Worm (Caenorhabditis elegans): ENCODE data around the gene F13H8.1.

Gene F13H8.1

DNA sequence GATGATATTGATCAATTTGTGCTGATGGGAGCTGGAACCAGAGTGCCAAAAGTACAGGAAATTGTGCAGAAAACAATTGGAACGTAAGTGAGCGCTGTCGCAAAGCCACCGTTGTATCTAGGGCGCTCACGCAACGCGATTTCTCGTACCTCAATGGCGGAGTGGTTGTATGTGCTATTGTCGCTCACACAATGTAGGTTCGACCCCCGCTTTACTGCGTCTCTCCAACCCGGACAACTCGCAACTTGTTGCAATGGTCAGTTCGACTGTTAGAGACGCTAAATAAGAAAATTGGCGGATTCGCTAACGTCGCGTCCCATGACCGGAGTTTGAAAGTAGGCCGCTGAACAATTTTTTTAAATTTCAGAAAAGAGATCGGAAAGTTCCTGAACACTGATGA, 34.7 kb upstream of the F13H8.1 start (continued):
- TF ChIP-seq K11D2.4 (GFP tag; IDR thresholded peaks at IDR 0.05) (no peak), Y79H2A.3 (GFP tag; conservative IDR thresholded peaks at IDR 0.05) (no peak), unc-130 (GFP tag; optimal IDR thresholded peaks at IDR 0.05) (peak; percentile 1), akir-1 (GFP tag; optimal IDR thresholded peaks at IDR 0.05) (no peak), atf-7 (tag; optimal IDR thresholded peaks at IDR 0.05) (peak; percentile 40), tbx-9 (tag; optimal IDR thresholded peaks at IDR 0.05; ENCODE audit: borderline replicate concordance) (no peak), ztf-18 (tag; optimal IDR thresholded peaks at IDR 0.05) (peak; percentile 68), pbrm-1 (GFP tag; IDR thresholded peaks at IDR 0.05) (peak; percentile 16; the same call in 1 of the 2 replicates), ets-4 (GFP tag; optimal IDR thresholded peaks at IDR 0.05) (no peak), hlh-12 (tag; optimal IDR thresholded peaks at IDR 0.05) (no peak), F10E7.11 (tag; optimal IDR thresholded peaks at IDR 0.05) (no peak), B0035.1 (tag; optimal IDR thresholded peaks at IDR 0.05) (no peak), lin-35 (GFP tag; optimal IDR thresholded peaks at IDR 0.05) (peak in 1 of 3 experiments; percentile 30), nhr-80 (tag; optimal IDR thresholded peaks at IDR 0.05) (peak; percentile 35), T26A5.8 (tag; optimal IDR thresholded peaks at IDR 0.05) (no peak), nhr-179 (tag; optimal IDR thresholded peaks at IDR 0.05) (no peak), mxl-1 (tag; optimal IDR thresholded peaks at IDR 0.05) (no peak), bed-2 (GFP tag; IDR thresholded peaks at IDR 0.05) (0 out of 2 replicates have a peak, but pooled peaks have one; percentile 15), bed-1 (GFP tag; IDR thresholded peaks at IDR 0.05) (no peak), nhr-120 (GFP tag; IDR thresholded peaks at IDR 0.05) (no peak), ccch-3 (GFP tag; optimal IDR thresholded peaks at IDR 0.05) (no peak), madf-8 (GFP tag; conservative IDR thresholded peaks at IDR 0.05) (0 out of 2 replicates have a peak, but pooled peaks have one; percentile 3), C17E4.6 (GFP tag; IDR thresholded peaks at IDR 0.05) (no peak), C06A6.2 (GFP tag; conservative IDR thresholded peaks at IDR 0.05) (0 out of 2 replicates have a peak, but pooled peaks have one; percentile 20), nfya-1 (tag; optimal IDR thresholded peaks at IDR 0.05; ENCODE audit: borderline replicate concordance, insufficient read depth) (no peak), ekl-4 (GFP tag; IDR thresholded peaks at IDR 0.05) (peak; percentile 87), ceh-58 (GFP tag; IDR thresholded peaks at IDR 0.05) (no peak), let-526 (GFP tag; IDR thresholded peaks at IDR 0.05) (no peak), chd-7 (tag; optimal IDR thresholded peaks at IDR 0.05) (peak; percentile 50), gei-17 (GFP tag; optimal IDR thresholded peaks at IDR 0.05) (no peak), dpl-1 (GFP tag; optimal IDR thresholded peaks at IDR 0.05) (no peak), Y56A3A.18 (GFP tag; IDR thresholded peaks at IDR 0.05) (no peak), F49E8.2 (tag; optimal IDR thresholded peaks at IDR 0.05; ENCODE audit: insufficient read depth) (peak; percentile 82), cebp-1 (GFP tag; IDR thresholded peaks at IDR 0.05) (0 out of 2 replicates have a peak, but pooled peaks have one; percentile 11), cebp-1 (tag; optimal IDR thresholded peaks at IDR 0.05) (peak; percentile 62), ztf-26 (tag; optimal IDR thresholded peaks at IDR 0.05) (peak; percentile 58), T07F8.4 (tag; optimal IDR thresholded peaks at IDR 0.05) (peak; percentile 63), fkh-3 (tag; optimal IDR thresholded peaks at IDR 0.05) (peak; percentile 63), madf-3 (GFP tag; IDR thresholded peaks at IDR 0.05) (no peak), Y95B8A.8 (GFP tag; IDR thresholded peaks at IDR 0.05) (no peak), ztf-3 (GFP tag; optimal IDR thresholded peaks at IDR 0.05) (no peak), Y53G8AR.9 (GFP tag; conservative IDR thresholded peaks at IDR 0.05) (no peak), rpc-1 (optimal IDR thresholded peaks at IDR 0.05) (peak; percentile 70), rpc-1 (tag; optimal IDR thresholded peaks at IDR 0.05) (peak; percentile 77), B0261.1 (tag; optimal IDR thresholded peaks at IDR 0.05) (peak; percentile 80), ceh-79 (tag; optimal IDR thresholded peaks at IDR 0.05) (no peak), F22D6.2 (tag; optimal IDR thresholded peaks at IDR 0.05) (no peak), ceh-40 (GFP tag; IDR thresholded peaks at IDR 0.05) (no peak), sea-2 (GFP tag; IDR thresholded peaks at IDR 0.05) (no peak), snpc-3.4 (tag; optimal IDR thresholded peaks at IDR 0.05) (peak; percentile 56)
